Fruit fly (Drosophila melanogaster) S2 (cell line): ENCODE data around the gene CG12395.

Source experiments
- CG8478 ChIP-seq: fragments of >200 bp; optimal IDR thresholded peaks from 2 replicates; lab custom pipeline; 2018
- CTCF ChIP-seq, 2 experiments: fragments of >200 bp; optimal IDR thresholded peaks; 2 replicates each; lab custom pipeline; 2018

- TF ChIP-seq CG8478 (lab: Kevin White, UChicago) (no peak), CTCF (optimal IDR thresholded peaks at IDR 0.05; lab: Kevin White, UChicago) (no peak)
These were observed 39.9 kb upstream of the CG12395 start for dm6 chrX:16102338-16103218.
